Fruit fly (Drosophila melanogaster) whole organism, embryonic: ENCODE results near the gene CG15418.
A peak's percentile ranks its signal among the peaks of the same experiment; 100 is the strongest.

Source experiments
- Asciz ChIP-seq: fragments of 200-800 bp; sonication (Bioruptor generic); optimal IDR thresholded peaks from 2 replicates; lab custom pipeline; 2017; ENCODE audit warnings: missing biosample characterization, mild to moderate bottlenecking, missing genetic modification characterization, missing genetic modification reagents
- Blimp-1 ChIP-seq: fragments of 200-800 bp; sonication (Bioruptor generic); optimal IDR thresholded peaks from 3 replicates; lab custom pipeline; 2018; ENCODE audit warnings: missing biosample characterization, missing genetic modification characterization, mild to moderate bottlenecking, moderate library complexity, missing genetic modification reagents
- CG10565 ChIP-seq: fragments of 200-800 bp; sonication (Bioruptor generic); optimal IDR thresholded peaks from 3 replicates; lab custom pipeline; 2016; ENCODE audit warnings: missing biosample characterization, mild to moderate bottlenecking, missing genetic modification characterization
- CG11456 ChIP-seq: fragments of 200-800 bp; sonication (Bioruptor generic); IDR thresholded peaks from 3 replicates; pipeline ENCODE4 v1.3.6; 2022; ENCODE audit warnings: missing biosample characterization, missing genetic modification characterization
- CG12104 ChIP-seq: fragments of 200-800 bp; sonication (Bioruptor generic); optimal IDR thresholded peaks from 3 replicates; lab custom pipeline; 2016; ENCODE audit warnings: missing biosample characterization, missing genetic modification characterization
- CG12769 ChIP-seq: fragments of 200-800 bp; sonication (Bioruptor generic); optimal IDR thresholded peaks from 2 replicates; lab custom pipeline; 2019; ENCODE audit warnings: missing biosample characterization, mild to moderate bottlenecking, missing genetic modification characterization, moderate library complexity
- CG17361 ChIP-seq: fragments of 200-800 bp; sonication (Bioruptor generic); IDR thresholded peaks from 3 replicates; pipeline ENCODE4 v1.3.6; 2022; ENCODE audit warnings: missing biosample characterization, missing genetic modification characterization
- CG17385 ChIP-seq: fragments of 200-800 bp; sonication (Bioruptor generic); optimal IDR thresholded peaks from 3 replicates; lab custom pipeline; 2018; ENCODE audit warnings: missing biosample characterization, mild to moderate bottlenecking, missing genetic modification characterization
- CG17612 ChIP-seq: fragments of 200-800 bp; sonication (Bioruptor generic); IDR thresholded peaks from 2 replicates; pipeline ENCODE4 v1.3.6; 2022; ENCODE audit warnings: missing biosample characterization, missing genetic modification characterization
- CG18262 ChIP-seq: fragments of 200-800 bp; optimal IDR thresholded peaks from 3 replicates; lab custom pipeline; 2019; ENCODE audit warnings: missing biosample characterization, mild to moderate bottlenecking, missing genetic modification characterization, moderate library complexity
- CG2889 ChIP-seq: fragments of 200-800 bp; sonication (Bioruptor generic); IDR thresholded peaks from 3 replicates; pipeline ENCODE4 v1.3.6; 2022; ENCODE audit warnings: missing biosample characterization, missing genetic modification characterization
- CG31441 ChIP-seq: fragments of 200-800 bp; sonication (Bioruptor generic); IDR thresholded peaks from 2 replicates; pipeline ENCODE4 v1.3.6; 2022; ENCODE audit warnings: missing biosample characterization, missing genetic modification characterization
- CG34376 ChIP-seq: fragments of 200-800 bp; sonication (Bioruptor generic); optimal IDR thresholded peaks from 2 replicates; lab custom pipeline; 2018; ENCODE audit warnings: missing biosample characterization, mild to moderate bottlenecking, missing genetic modification characterization
- CG3847 ChIP-seq: fragments of 200-800 bp; sonication (Bioruptor generic); IDR thresholded peaks from 2 replicates; pipeline ENCODE4 v1.3.6; 2022; ENCODE audit warnings: missing biosample characterization, missing genetic modification characterization
- CG6175 ChIP-seq: fragments of 200-800 bp; sonication (Bioruptor generic); IDR thresholded peaks from 3 replicates; pipeline ENCODE4 v1.3.6; 2022; ENCODE audit warnings: missing biosample characterization, missing genetic modification characterization
- CG6254 ChIP-seq: fragments of 200-800 bp; sonication (Bioruptor generic); optimal IDR thresholded peaks from 3 replicates; lab custom pipeline; 2017; ENCODE audit warnings: mild to moderate bottlenecking, missing biosample characterization, missing genetic modification reagents, missing genetic modification characterization
- CG7357 ChIP-seq: fragments of 200-800 bp; sonication (Bioruptor generic); IDR thresholded peaks from 3 replicates; pipeline ENCODE4 v1.3.6; 2022; ENCODE audit warnings: missing biosample characterization, missing genetic modification characterization
- CG8281 ChIP-seq: fragments of 200-800 bp; sonication (Bioruptor generic); optimal IDR thresholded peaks from 2 replicates; lab custom pipeline; 2018; ENCODE audit warnings: missing biosample characterization, mild to moderate bottlenecking, missing genetic modification characterization, moderate library complexity
- D ChIP-seq, 2 experiments: fragments of 200-800 bp in 1 of 2; fragments of >200 bp in 1 of 2; sonication (Bioruptor generic) in 1 of 2; optimal IDR thresholded peaks; 2 replicates in 1 of 2; 3 replicates in 1 of 2; lab custom pipeline; 2017; ENCODE audit warnings: mild to moderate bottlenecking in 1 of 2, missing biosample characterization in 1 of 2, missing genetic modification characterization in 1 of 2, missing genetic modification reagents in 1 of 2
- D19A ChIP-seq: fragments of 200-800 bp; optimal IDR thresholded peaks from 3 replicates; lab custom pipeline; 2019; ENCODE audit warnings: missing biosample characterization, mild to moderate bottlenecking, missing genetic modification characterization, moderate library complexity
- E2f2 ChIP-seq: fragments of 200-800 bp; sonication (Bioruptor generic); IDR thresholded peaks from 2 replicates; pipeline ENCODE4 v1.3.6; 2022; ENCODE audit warnings: missing biosample characterization, missing genetic modification characterization
- ERR ChIP-seq: fragments of 200-800 bp; sonication (Bioruptor generic); optimal IDR thresholded peaks from 2 replicates; lab custom pipeline; 2016; ENCODE audit warnings: missing biosample characterization, missing genetic modification characterization
- Ets65A ChIP-seq: fragments of 200-800 bp; sonication (Bioruptor generic); peaks from one replicate; lab custom pipeline; 2016; ENCODE audit warnings: missing biosample characterization, missing genetic modification characterization
- Gug ChIP-seq: fragments of 200-800 bp; sonication (Bioruptor generic); IDR thresholded peaks from 4 replicates; pipeline ENCODE4 v1.3.6; 2022; ENCODE audit warnings: missing biosample characterization, missing genetic modification characterization
- Hr78 ChIP-seq, 2 experiments: fragments of 200-800 bp in 1 of 2; fragments of >200 bp in 1 of 2; sonication (Bioruptor generic) in 1 of 2; optimal IDR thresholded peaks; 2 replicates each; lab custom pipeline; 2017 to 2019; ENCODE audit warnings: missing biosample characterization in 2 of 2, missing genetic modification characterization in 2 of 2, mild to moderate bottlenecking in 1 of 2, moderate library complexity in 1 of 2
- Nf-YA ChIP-seq: fragments of 200-800 bp; sonication (Bioruptor generic); IDR thresholded peaks from 2 replicates; pipeline ENCODE4 v1.3.6; 2022; ENCODE audit warnings: missing biosample characterization, missing genetic modification characterization
- Poxn ChIP-seq: fragments of 200-800 bp; sonication (Bioruptor generic); IDR thresholded peaks from 2 replicates; pipeline ENCODE4 v1.3.6; 2022; ENCODE audit warnings: missing biosample characterization, missing genetic modification characterization
- Spps ChIP-seq: fragments of 200-800 bp; sonication (Bioruptor generic); optimal IDR thresholded peaks from 2 replicates; lab custom pipeline; 2018; ENCODE audit warnings: missing biosample characterization, mild to moderate bottlenecking, missing genetic modification characterization
- aop ChIP-seq: fragments of 200-800 bp; sonication (Bioruptor generic); IDR thresholded peaks from 2 replicates; pipeline ENCODE4 v1.3.6; 2022; ENCODE audit warnings: missing biosample characterization, missing genetic modification characterization
- ase ChIP-seq: fragments of 200-800 bp; sonication (Bioruptor generic); IDR thresholded peaks from 3 replicates; pipeline ENCODE4 v1.3.6; 2022; ENCODE audit warnings: missing biosample characterization, missing genetic modification characterization
- bbx ChIP-seq: fragments of 200-800 bp; sonication (Bioruptor generic); IDR thresholded peaks from 2 replicates; pipeline ENCODE4 v1.3.6; 2022; ENCODE audit warnings: missing biosample characterization, missing genetic modification characterization; ENCODE audit not compliant: partially characterized antibody
- cas ChIP-seq: fragments of 200-800 bp; sonication (Bioruptor generic); IDR thresholded peaks from 2 replicates; pipeline ENCODE4 v1.3.6; 2022; ENCODE audit warnings: missing biosample characterization, missing genetic modification characterization
- chn ChIP-seq: fragments of 200-800 bp; sonication (Bioruptor generic); optimal IDR thresholded peaks from 2 replicates; lab custom pipeline; 2016; ENCODE audit warnings: missing biosample characterization, missing genetic modification characterization
- gce ChIP-seq: fragments of 200-800 bp; sonication (Bioruptor generic); IDR thresholded peaks from 3 replicates; pipeline ENCODE4 v1.3.6; 2022; ENCODE audit warnings: missing biosample characterization, missing genetic modification characterization
- ham ChIP-seq: fragments of 200-800 bp; sonication (Bioruptor generic); IDR thresholded peaks from 2 replicates; pipeline ENCODE4 v1.3.6; 2022; ENCODE audit warnings: missing biosample characterization, missing genetic modification characterization
- her ChIP-seq: fragments of 200-800 bp; sonication (Bioruptor generic); optimal IDR thresholded peaks from 2 replicates; lab custom pipeline; 2016; ENCODE audit warnings: missing biosample characterization, missing genetic modification characterization
- ind ChIP-seq: fragments of 200-800 bp; sonication (Bioruptor generic); optimal IDR thresholded peaks from 3 replicates; lab custom pipeline; 2016; ENCODE audit warnings: missing biosample characterization, missing genetic modification characterization
- jigr1 ChIP-seq: fragments of 200-800 bp; sonication (Bioruptor generic); IDR thresholded peaks from 3 replicates; pipeline ENCODE4 v1.3.6; 2022; ENCODE audit warnings: missing biosample characterization, missing genetic modification characterization
- lilli ChIP-seq: fragments of 200-800 bp; sonication (Bioruptor generic); optimal IDR thresholded peaks from 3 replicates; lab custom pipeline; 2016; ENCODE audit warnings: missing biosample characterization, missing genetic modification characterization
- oc ChIP-seq: fragments of 200-800 bp; sonication (Bioruptor generic); optimal IDR thresholded peaks from 2 replicates; lab custom pipeline; 2018; ENCODE audit warnings: missing biosample characterization, mild to moderate bottlenecking, missing genetic modification characterization, moderate library complexity
- otp ChIP-seq: fragments of 200-800 bp; sonication (Bioruptor generic); IDR thresholded peaks from 3 replicates; pipeline ENCODE4, ENCODE4 v1.3.6; 2022; ENCODE audit warnings: missing biosample characterization, missing genetic modification characterization
- pfk ChIP-seq: fragments of 200-800 bp; sonication (Bioruptor generic); optimal IDR thresholded peaks from 2 replicates; lab custom pipeline; 2018; ENCODE audit warnings: missing biosample characterization, mild to moderate bottlenecking, missing genetic modification characterization, moderate library complexity
- pho ChIP-seq: fragments of 200-800 bp; sonication (Bioruptor generic); optimal IDR thresholded peaks from 2 replicates; lab custom pipeline; 2016; ENCODE audit warnings: missing biosample characterization, missing genetic modification characterization
- pnt ChIP-seq: fragments of 200-800 bp; sonication (Bioruptor generic); optimal IDR thresholded peaks from 3 replicates; lab custom pipeline; 2016; ENCODE audit warnings: missing biosample characterization, missing genetic modification characterization
- run ChIP-seq: fragments of 200-800 bp; sonication (Bioruptor generic); optimal IDR thresholded peaks from 3 replicates; lab custom pipeline; 2018; ENCODE audit warnings: missing biosample characterization, mild to moderate bottlenecking, missing genetic modification characterization
- sens ChIP-seq: fragments of 200-800 bp; sonication (Bioruptor generic); peaks from one replicate; lab custom pipeline; 2016; ENCODE audit warnings: missing biosample characterization, missing genetic modification characterization
- sens-2 ChIP-seq: fragments of 200-800 bp; sonication (Bioruptor generic); IDR thresholded peaks from 2 replicates; pipeline ENCODE4 v1.3.6; 2022; ENCODE audit warnings: missing biosample characterization, missing genetic modification characterization
- ssp ChIP-seq: fragments of 200-800 bp; sonication (Bioruptor generic); IDR thresholded peaks from 2 replicates; pipeline ENCODE4 v1.3.6; 2022; ENCODE audit warnings: missing biosample characterization, missing genetic modification characterization
- tll ChIP-seq, 2 experiments: fragments of 200-800 bp in 1 of 2; fragments of >200 bp in 1 of 2; sonication (Bioruptor generic) in 1 of 2; optimal IDR thresholded peaks; 2 replicates each; lab custom pipeline; 2017 to 2019; ENCODE audit warnings: missing biosample characterization in 2 of 2, missing genetic modification characterization in 2 of 2, mild to moderate bottlenecking in 1 of 2, moderate library complexity in 1 of 2
- wek ChIP-seq: fragments of 200-800 bp; sonication (Bioruptor generic); optimal IDR thresholded peaks from 3 replicates; lab custom pipeline; 2018; ENCODE audit warnings: missing biosample characterization, mild to moderate bottlenecking, missing genetic modification characterization, moderate library complexity
- z ChIP-seq: fragments of 200-800 bp; sonication (Bioruptor generic); IDR thresholded peaks from 3 replicates; pipeline ENCODE4 v1.3.6; 2022; ENCODE audit warnings: missing biosample characterization, missing genetic modification characterization
- zf30C ChIP-seq: fragments of 200-800 bp; sonication (Bioruptor generic); optimal IDR thresholded peaks from 3 replicates; lab custom pipeline; 2018; ENCODE audit warnings: missing biosample characterization, mild to moderate bottlenecking, missing genetic modification characterization

Gene CG15418

DNA sequence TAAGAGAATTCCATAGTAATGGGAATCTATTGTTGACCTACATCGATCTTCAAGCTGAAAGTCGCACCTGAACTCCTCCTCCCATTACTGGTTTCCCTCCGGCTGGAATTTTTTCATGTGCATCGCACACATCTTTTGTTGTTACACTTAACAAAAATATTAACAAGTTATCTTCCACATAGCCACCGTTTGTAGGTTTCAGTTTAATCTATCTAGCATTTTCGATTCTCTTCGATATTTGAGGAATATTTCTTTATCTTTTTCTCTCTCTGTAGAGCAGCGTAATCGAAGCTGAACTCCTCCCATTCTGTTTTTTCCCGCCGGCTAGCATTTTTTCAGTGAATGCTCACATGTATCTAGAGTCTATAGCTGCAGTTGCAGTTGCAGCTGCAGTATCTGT lies 3.3 kb upstream of the CG15418 start (continued):
- TF ChIP-seq oc (tag; lab: Kevin White, UChicago) (no peak), CG6254 (GFP tag; lab: Kevin White, UChicago) (peak; percentile 38), bbx (GFP tag; lab: Robert Waterston, UW) (no peak), Blimp-1 (GFP tag; lab: Kevin White, UChicago) (no peak), D (optimal IDR thresholded peaks at IDR 0.05; lab: Kevin White, UChicago) (no peak), D (GFP tag; optimal IDR thresholded peaks at IDR 0.05; lab: Kevin White, UChicago) (no peak), CG12104 (GFP tag; lab: Kevin White, UChicago) (no peak), sens (GFP tag; lab: Kevin White, UChicago) (no peak), CG6175 (GFP tag; lab: Robert Waterston, UW) (no peak), CG3847 (GFP tag; lab: Robert Waterston, UW) (no peak), ssp (GFP tag; lab: Robert Waterston, UW) (no peak), CG2889 (GFP tag; lab: Robert Waterston, UW) (no peak), tll (GFP tag; optimal IDR thresholded peaks at IDR 0.05; lab: Kevin White, UChicago) (no peak), wek (no peak), ERR (GFP tag; lab: Kevin White, UChicago) (no peak), CG17385 (GFP tag; lab: Kevin White, UChicago) (no peak), Ets65A (GFP tag; lab: Kevin White, UChicago) (no peak), sens-2 (GFP tag; lab: Robert Waterston, UW) (0 out of 2 replicates have a peak, but pooled peaks have one; percentile 39), CG8281 (tag; lab: Kevin White, UChicago) (no peak), CG10565 (GFP tag; lab: Kevin White, UChicago) (no peak), E2f2 (GFP tag; lab: Robert Waterston, UW) (no peak), Hr78 (GFP tag; optimal IDR thresholded peaks at IDR 0.05; lab: Kevin White, UChicago) (no peak), lilli (GFP tag; lab: Kevin White, UChicago) (peak; percentile 8), CG11456 (GFP tag; lab: Robert Waterston, UW) (no peak), Asciz (GFP tag; lab: Kevin White, UChicago) (no peak), z (GFP tag; lab: Robert Waterston, UW) (no peak), ase (no peak), Nf-YA (GFP tag; lab: Robert Waterston, UW) (no peak), chn (GFP tag; lab: Kevin White, UChicago) (no peak), her (no peak), jigr1 (GFP tag; lab: Robert Waterston, UW) (no peak), Poxn (GFP tag; lab: Robert Waterston, UW) (no peak), gce (GFP tag; lab: Robert Waterston, UW) (no peak), CG7357 (GFP tag; lab: Robert Waterston, UW) (no peak), zf30C (peak; percentile 51), D19A (no peak), CG17612 (GFP tag; lab: Robert Waterston, UW) (no peak), CG17361 (0 out of 3 replicates have a peak, but pooled peaks have one; percentile 27), cas (GFP tag; lab: Robert Waterston, UW) (no peak), ham (GFP tag; lab: Robert Waterston, UW) (no peak), CG31441 (GFP tag; lab: Robert Waterston, UW) (0 out of 2 replicates have a peak, but pooled peaks have one; percentile 17), Spps (tag; lab: Kevin White, UChicago) (peak; percentile 10), CG34376 (no peak), otp (GFP tag; lab: Robert Waterston, UW) (peak; percentile 42; the same call in 1 of the 3 replicates), CG12769 (no peak), CG18262 (tag; lab: Kevin White, UChicago) (peak; percentile 30), ind (GFP tag; lab: Kevin White, UChicago) (no peak), run (tag; lab: Kevin White, UChicago) (no peak), pnt (no peak), aop (GFP tag; lab: Robert Waterston, UW) (no peak), pfk (no peak), pho (GFP tag; lab: Kevin White, UChicago) (no peak), Gug (GFP tag; lab: Robert Waterston, UW) (no peak)
